Worm (Caenorhabditis elegans): ENCODE measurements around the gene F41F3.9.

ce11 chrV:4674506-4674905 lies 19.2 kb downstream of the F41F3.9 start, which contains the start of gene K03B4.8:
- TF ChIP-seq ceh-82 (tag; optimal IDR thresholded peaks at IDR 0.05) (no peak), nhr-6 (tag; optimal IDR thresholded peaks at IDR 0.05) (no peak), R02D3.7 (tag; optimal IDR thresholded peaks at IDR 0.05) (no peak), aly-2 (tag; optimal IDR thresholded peaks at IDR 0.05) (no peak)
